Worm (Caenorhabditis elegans) whole organism, L1 larva: ENCODE measurements around the gene hsp-3.

ENCODE experiments used
- blmp-1 ChIP-seq: fragments of 150-350 bp; optimal IDR thresholded peaks from 2 replicates; lab custom pipeline; 2014; ENCODE audit warnings: missing biosample characterization, missing genetic modification characterization
- fkh-10 ChIP-seq: sonication (generic microtip); optimal IDR thresholded peaks from 2 replicates; lab custom pipeline; 2017; ENCODE audit warnings: missing biosample characterization, missing genetic modification reagents, missing genetic modification characterization
- fkh-4 ChIP-seq: sonication (generic microtip); optimal IDR thresholded peaks from 2 replicates; lab custom pipeline; 2016; ENCODE audit warnings: missing compliant biosample characterization, missing genetic modification characterization, borderline replicate concordance
- isw-1 ChIP-seq: fragments of 200-800 bp; sonication (Bioruptor generic); IDR thresholded peaks from 2 replicates; pipeline ENCODE4 v1.3.6; 2022; ENCODE audit warnings: missing genetic modification characterization, missing compliant biosample characterization
- nhr-90 ChIP-seq: sonication (generic microtip); optimal IDR thresholded peaks from 2 replicates; lab custom pipeline; 2016; ENCODE audit warnings: mild to moderate bottlenecking, missing genetic modification characterization, missing compliant biosample characterization; ENCODE audit not compliant: poor library complexity
- pqm-1 ChIP-seq: sonication (generic microtip); optimal IDR thresholded peaks from 3 replicates; lab custom pipeline; 2017; ENCODE audit warnings: missing biosample characterization, missing genetic modification characterization
- unc-62 ChIP-seq: fragments of 150-350 bp; optimal IDR thresholded peaks from 2 replicates; lab custom pipeline; 2014; ENCODE audit warnings: missing biosample characterization, missing genetic modification reagents, missing genetic modification characterization

- TF ChIP-seq fkh-4 (tag; lab: Kevin White, UChicago): no peak
- TF ChIP-seq unc-62 (GFP tag; lab: Kevin White, UChicago): no peak
- no peak for TF ChIP-seq blmp-1 (tag; lab: Kevin White, UChicago)
- no peak for TF ChIP-seq isw-1 (GFP tag; lab: Robert Waterston, UW)
- no peak for TF ChIP-seq pqm-1
- no peak for TF ChIP-seq nhr-90 (tag; lab: Kevin White, UChicago)
- TF ChIP-seq fkh-10: no peak
Observed at ce11 chrX:6115502-6115901, 23.6 kb upstream of the hsp-3 start, which contains the start of gene C15H9.3.
